Worm (Caenorhabditis elegans): ENCODE results near the gene F21C10.6.

The F21C10.6 gene

ce11 chrV:9095613-9096317 is 28.5 kb upstream of the F21C10.6 start, which contains the start of gene F21C10.10 (continued):
- TF ChIP-seq mes-2 (tag; optimal IDR thresholded peaks at IDR 0.05; ENCODE audit: poor library complexity, severe bottlenecking): no peak
- TF ChIP-seq mxl-2 (GFP tag; conservative IDR thresholded peaks at IDR 0.05): peak; percentile 98
- TF ChIP-seq nhr-48 (tag; optimal IDR thresholded peaks at IDR 0.05): peak; percentile 99
- peak; percentile 49 for TF ChIP-seq spr-3 (GFP tag; optimal IDR thresholded peaks at IDR 0.05)
- TF ChIP-seq spr-1 (tag; optimal IDR thresholded peaks at IDR 0.05): peak; percentile 78
- peak; percentile 99 for TF ChIP-seq hlh-11 (tag; optimal IDR thresholded peaks at IDR 0.05)
- TF ChIP-seq madf-5 (GFP tag; IDR thresholded peaks at IDR 0.05): 0 out of 4 replicates have a peak, but pooled peaks of 1 of the 2 experiments have one; percentile 64
- TF ChIP-seq jun-1 (tag; optimal IDR thresholded peaks at IDR 0.05): peak; percentile 59
- TF ChIP-seq lin-13 (GFP tag; optimal IDR thresholded peaks at IDR 0.05): peak; percentile 50
- TF ChIP-seq ceh-44 (GFP tag; IDR thresholded peaks at IDR 0.05): no peak
- TF ChIP-seq egl-43 (GFP tag; IDR thresholded peaks at IDR 0.05): no peak

ce11 chrV:9096674-9097073 is 27.6 kb upstream of the F21C10.6 start:
- peak; percentile 27 for TF ChIP-seq ama-1 (optimal IDR thresholded peaks at IDR 0.05)
- TF ChIP-seq mxl-3 (GFP tag; optimal IDR thresholded peaks at IDR 0.05): peak; percentile 7
- peak; percentile 52 for TF ChIP-seq hlh-30 (tag; optimal IDR thresholded peaks at IDR 0.05; ENCODE audit: insufficient read depth)
- TF ChIP-seq sdz-12 (GFP tag; optimal IDR thresholded peaks at IDR 0.05): no peak
- no peak for TF ChIP-seq Y75B8A.6 (GFP tag; IDR thresholded peaks at IDR 0.05)
- TF ChIP-seq daf-16 (GFP tag; optimal IDR thresholded peaks at IDR 0.05): no peak
- TF ChIP-seq daf-16 (tag; optimal IDR thresholded peaks at IDR 0.05): no peak

- TF ChIP-seq daf-12 (tag; optimal IDR thresholded peaks at IDR 0.05) (no peak), nhr-41 (GFP tag; IDR thresholded peaks at IDR 0.05) (no peak), mep-1 (tag; optimal IDR thresholded peaks at IDR 0.05) (peak; percentile 0), egl-27 (tag; optimal IDR thresholded peaks at IDR 0.05) (no peak), lir-3 (tag; optimal IDR thresholded peaks at IDR 0.05) (no peak), T20F7.1 (GFP tag; optimal IDR thresholded peaks at IDR 0.05) (no peak), ztf-7 (tag; optimal IDR thresholded peaks at IDR 0.05) (no peak), ceh-44 (GFP tag; IDR thresholded peaks at IDR 0.05) (no peak), dmd-9 (GFP tag; IDR thresholded peaks at IDR 0.05) (no peak), dpl-1 (GFP tag; optimal IDR thresholded peaks at IDR 0.05) (no peak), zag-1 (tag; optimal IDR thresholded peaks at IDR 0.05) (no peak), lin-15B (tag; optimal IDR thresholded peaks at IDR 0.05) (no peak), lim-7 (GFP tag; IDR thresholded peaks at IDR 0.05) (no peak), egl-43 (GFP tag; IDR thresholded peaks at IDR 0.05) (no peak), nhr-28 (tag; optimal IDR thresholded peaks at IDR 0.05) (no peak), ztf-11 (tag; optimal IDR thresholded peaks at IDR 0.05) (no peak), unc-62 (GFP tag; optimal IDR thresholded peaks at IDR 0.05 in 1 of 2) (no peak), unc-62 (tag; optimal IDR thresholded peaks at IDR 0.05) (no peak), ceh-28 (tag; optimal IDR thresholded peaks at IDR 0.05) (no peak), dmd-8 (GFP tag; IDR thresholded peaks at IDR 0.05) (no peak), ZK337.2 (GFP tag; IDR thresholded peaks at IDR 0.05) (no peak), spr-3 (GFP tag; optimal IDR thresholded peaks at IDR 0.05) (no peak), hif-1 (tag; optimal IDR thresholded peaks at IDR 0.05) (no peak), dmd-6 (GFP tag; IDR thresholded peaks at IDR 0.05) (no peak), nhr-77 (tag; optimal IDR thresholded peaks at IDR 0.05) (no peak), R02D3.7 (tag; optimal IDR thresholded peaks at IDR 0.05) (no peak), zfp-3 (GFP tag; conservative IDR thresholded peaks at IDR 0.05) (peak; percentile 63; the same call in 1 of the 2 replicates), ama-1 (optimal IDR thresholded peaks at IDR 0.05) (peak; percentile 17), nhr-111 (GFP tag; optimal IDR thresholded peaks at IDR 0.05) (no peak), gei-8 (GFP tag; optimal IDR thresholded peaks at IDR 0.05) (no peak), unc-130 (GFP tag; optimal IDR thresholded peaks at IDR 0.05) (no peak), T26A8.4 (GFP tag; IDR thresholded peaks at IDR 0.05) (peak; percentile 18; the same call in 1 of the 2 replicates), F10B5.3 (tag; optimal IDR thresholded peaks at IDR 0.05) (no peak), madf-9 (GFP tag; conservative IDR thresholded peaks at IDR 0.05) (no peak)
Measured at ce11 chrV:9097213-9097612, 27.1 kb upstream of the F21C10.6 start.
